Fruit fly (Drosophila melanogaster): ENCODE data around the gene CG45546.

The CG45546 gene

dm6 chr3R:29353487-29353886 lies 15.7 kb upstream of the CG45546 start:
- no peak for TF ChIP-seq achi (GFP tag; optimal IDR thresholded peaks at IDR 0.05)

- no peak for TF ChIP-seq Hr4 (GFP tag; optimal IDR thresholded peaks at IDR 0.05)
Observed at dm6 chr3R:29362391-29362790, 6.7 kb upstream of the CG45546 start.

- peak; percentile 53 for TF ChIP-seq svp (GFP tag)
- no peak for TF ChIP-seq cyc (GFP tag; optimal IDR thresholded peaks at IDR 0.05)
Observed at dm6 chr3R:29372497-29373218, 3.5 kb downstream of the CG45546 start.

- TF ChIP-seq Eip78C (GFP tag) (no peak), spab (GFP tag; optimal IDR thresholded peaks at IDR 0.05) (no peak), svp (GFP tag) (peak; percentile 23), topi (GFP tag; optimal IDR thresholded peaks at IDR 0.05) (no peak)
Observed at dm6 chr3R:29375397-29376014, 6.4 kb downstream of the CG45546 start.

- TF ChIP-seq ss (GFP tag; optimal IDR thresholded peaks at IDR 0.05) (no peak), CG10669 (GFP tag; optimal IDR thresholded peaks at IDR 0.05) (no peak), Sox15 (GFP tag; optimal IDR thresholded peaks at IDR 0.05) (no peak), CG11902 (GFP tag; optimal IDR thresholded peaks at IDR 0.05) (no peak), CG11294 (GFP tag; IDR thresholded peaks at IDR 0.05) (no peak), Eip78C (GFP tag) (no peak), Hr38 (GFP tag; optimal IDR thresholded peaks at IDR 0.05) (no peak)
Observed at dm6 chr3R:29377342-29377741, 8.2 kb downstream of the CG45546 start, which contains the start of gene Ptp99A. Gene Ptp99A, plus strand, starts transcription at chr3R:29377646.
